Fruit fly (Drosophila melanogaster): ENCODE data around the gene CG4440.

The CG4440 gene

dm6 chr2L:16374691-16375090 lies 45.0 kb downstream of the CG4440 start (continued):
- no peak for TF ChIP-seq HHEX (GFP tag; optimal IDR thresholded peaks at IDR 0.05)
- TF ChIP-seq oc (tag; optimal IDR thresholded peaks at IDR 0.05): no peak
- no peak for TF ChIP-seq chinmo (GFP tag; IDR thresholded peaks at IDR 0.05; ENCODE audit: partially characterized antibody)
- TF ChIP-seq tio (GFP tag; optimal IDR thresholded peaks at IDR 0.05): no peak
- no peak for TF ChIP-seq CG17328 (GFP tag; IDR thresholded peaks at IDR 0.05)
- no peak for TF ChIP-seq GATAe (GFP tag; conservative IDR thresholded peaks at IDR 0.05)
- TF ChIP-seq CG7372 (GFP tag; IDR thresholded peaks at IDR 0.05): no peak
- TF ChIP-seq slbo (GFP tag; IDR thresholded peaks at IDR 0.05): no peak
- no peak for TF ChIP-seq CG8359 (GFP tag; optimal IDR thresholded peaks at IDR 0.05; ENCODE audit: borderline replicate concordance)
- TF ChIP-seq CG14710 (tag; optimal IDR thresholded peaks at IDR 0.05): peak; percentile 30
- peak; percentile 38 for TF ChIP-seq CG2712 (tag; optimal IDR thresholded peaks at IDR 0.05)
- TF ChIP-seq NfI (GFP tag; optimal IDR thresholded peaks at IDR 0.05): no peak
- no peak for TF ChIP-seq CG1024 (GFP tag; IDR thresholded peaks at IDR 0.05)
- TF ChIP-seq Elba2 (GFP tag; optimal IDR thresholded peaks at IDR 0.05): no peak
- no peak for TF ChIP-seq CG6813 (GFP tag; optimal IDR thresholded peaks at IDR 0.05)
- TF ChIP-seq CG11093 (GFP tag; IDR thresholded peaks at IDR 0.05): no peak
- no peak for TF ChIP-seq Tbp (GFP tag; optimal IDR thresholded peaks at IDR 0.05)
- TF ChIP-seq CG17361 (GFP tag; IDR thresholded peaks at IDR 0.05): 0 out of 3 replicates have a peak, but pooled peaks have one; percentile 41
- TF ChIP-seq NC2α (GFP tag; optimal IDR thresholded peaks at IDR 0.05): no peak
- TF ChIP-seq lmd (GFP tag; IDR thresholded peaks at IDR 0.05): no peak
- peak; percentile 43 for TF ChIP-seq Sox100B (GFP tag; optimal IDR thresholded peaks at IDR 0.05)
- TF ChIP-seq Awh (GFP tag; IDR thresholded peaks at IDR 0.05): no peak
- no peak for TF ChIP-seq esg (GFP tag; conservative IDR thresholded peaks at IDR 0.05)
- no peak for TF ChIP-seq bigmax (GFP tag; optimal IDR thresholded peaks at IDR 0.05)
- no peak for TF ChIP-seq onecut (GFP tag; IDR thresholded peaks at IDR 0.05)
- TF ChIP-seq CG12744 (GFP tag; optimal IDR thresholded peaks at IDR 0.05): no peak
- no peak for TF ChIP-seq gt (GFP tag; IDR thresholded peaks at IDR 0.05)
- no peak for TF ChIP-seq Dbx (GFP tag; IDR thresholded peaks at IDR 0.05)
- no peak for TF ChIP-seq luna (GFP tag; optimal IDR thresholded peaks at IDR 0.05)
- no peak for TF ChIP-seq yki (optimal IDR thresholded peaks at IDR 0.05)
- TF ChIP-seq CG15601 (tag; optimal IDR thresholded peaks at IDR 0.05): peak; percentile 14
- TF ChIP-seq gfzf (GFP tag; optimal IDR thresholded peaks at IDR 0.05): no peak
- no peak for TF ChIP-seq Hsf (GFP tag; optimal IDR thresholded peaks at IDR 0.05)
- no peak for TF ChIP-seq Ets97D (GFP tag; optimal IDR thresholded peaks at IDR 0.05)
- no peak for TF ChIP-seq CG4360 (GFP tag; IDR thresholded peaks at IDR 0.05)
- TF ChIP-seq Dek (tag; optimal IDR thresholded peaks at IDR 0.05): no peak
- TF ChIP-seq CG10979 (tag; optimal IDR thresholded peaks at IDR 0.05): peak; percentile 49
- TF ChIP-seq CG15696 (tag; optimal IDR thresholded peaks at IDR 0.05): no peak
- TF ChIP-seq Max (GFP tag; optimal IDR thresholded peaks at IDR 0.05): no peak
- no peak for TF ChIP-seq CG7928 (GFP tag; optimal IDR thresholded peaks at IDR 0.05)
- TF ChIP-seq CG7556 (GFP tag; optimal IDR thresholded peaks at IDR 0.05): peak; percentile 19
- no peak for TF ChIP-seq eve (GFP tag; optimal IDR thresholded peaks at IDR 0.05)
- no peak for TF ChIP-seq CG6854 (GFP tag; optimal IDR thresholded peaks at IDR 0.05)
- TF ChIP-seq Hr78 (GFP tag; optimal IDR thresholded peaks at IDR 0.05): no peak
- peak; percentile 10 for TF ChIP-seq CG10267 (tag; optimal IDR thresholded peaks at IDR 0.05)
- no peak for TF ChIP-seq CG11696 (GFP tag; IDR thresholded peaks at IDR 0.05)
- TF ChIP-seq phol (tag; optimal IDR thresholded peaks at IDR 0.05): peak; percentile 29
- TF ChIP-seq CG11504 (tag; optimal IDR thresholded peaks at IDR 0.05): peak; percentile 61
- TF ChIP-seq cato (GFP tag; optimal IDR thresholded peaks at IDR 0.05; ENCODE audit: borderline replicate concordance): no peak
- no peak for TF ChIP-seq exex (tag; optimal IDR thresholded peaks at IDR 0.05)
- TF ChIP-seq CG13424 (tag; optimal IDR thresholded peaks at IDR 0.05): no peak
- TF ChIP-seq slou (GFP tag; optimal IDR thresholded peaks at IDR 0.05): no peak
